Worm (Caenorhabditis elegans) whole organism, L2 larva: ENCODE results near the gene T14G11.1.

Source experiments
- aly-2 ChIP-seq: fragments of 150-350 bp; optimal IDR thresholded peaks from 2 replicates; lab custom pipeline; 2014; ENCODE audit warnings: missing biosample characterization, missing genetic modification characterization
- blmp-1 ChIP-seq: sonication (generic microtip); optimal IDR thresholded peaks from 2 replicates; lab custom pipeline; 2017; ENCODE audit warnings: missing genetic modification characterization, mild to moderate bottlenecking, missing compliant biosample characterization, antibody characterized with exemption, moderate library complexity; ENCODE audit not compliant: insufficient read depth
- ceh-16 ChIP-seq: fragments of 150-350 bp; optimal IDR thresholded peaks from 2 replicates; lab custom pipeline; 2014; ENCODE audit warnings: missing biosample characterization, missing genetic modification characterization
- dmd-4 ChIP-seq: sonication (generic microtip); optimal IDR thresholded peaks from 2 replicates; lab custom pipeline; 2017; ENCODE audit warnings: missing biosample characterization, missing genetic modification characterization
- elt-1 ChIP-seq: fragments of 150-350 bp; optimal IDR thresholded peaks from 2 replicates; lab custom pipeline; 2014; ENCODE audit warnings: missing biosample characterization, missing genetic modification characterization
- elt-3 ChIP-seq: sonication (generic microtip); optimal IDR thresholded peaks from 2 replicates; lab custom pipeline; 2017; ENCODE audit warnings: missing biosample characterization, missing genetic modification characterization
- fos-1 ChIP-seq: fragments of 150-350 bp; optimal IDR thresholded peaks from 2 replicates; lab custom pipeline; 2014; ENCODE audit warnings: missing biosample characterization, missing genetic modification characterization
- lin-13 ChIP-seq: fragments of 150-350 bp; optimal IDR thresholded peaks from 2 replicates; lab custom pipeline; 2014; ENCODE audit warnings: missing biosample characterization, missing genetic modification reagents, missing genetic modification characterization
- lin-39 ChIP-seq: fragments of 150-350 bp; optimal IDR thresholded peaks from 2 replicates; lab custom pipeline; 2014; ENCODE audit warnings: missing biosample characterization, missing genetic modification reagents, missing genetic modification characterization
- nhr-11 ChIP-seq: fragments of 150-350 bp; optimal IDR thresholded peaks from 2 replicates; lab custom pipeline; 2014; ENCODE audit warnings: missing biosample characterization, missing genetic modification characterization
- nhr-12 ChIP-seq: fragments of 150-350 bp; optimal IDR thresholded peaks from 2 replicates; lab custom pipeline; 2014; ENCODE audit warnings: missing biosample characterization, missing genetic modification characterization
- nhr-237 ChIP-seq: fragments of 150-350 bp; optimal IDR thresholded peaks from 2 replicates; lab custom pipeline; 2014; ENCODE audit warnings: missing biosample characterization, missing genetic modification characterization
- snpc-4 ChIP-seq: fragments of 150-350 bp; optimal IDR thresholded peaks from 2 replicates; lab custom pipeline; 2014; ENCODE audit warnings: missing biosample characterization, missing genetic modification characterization

DNA sequence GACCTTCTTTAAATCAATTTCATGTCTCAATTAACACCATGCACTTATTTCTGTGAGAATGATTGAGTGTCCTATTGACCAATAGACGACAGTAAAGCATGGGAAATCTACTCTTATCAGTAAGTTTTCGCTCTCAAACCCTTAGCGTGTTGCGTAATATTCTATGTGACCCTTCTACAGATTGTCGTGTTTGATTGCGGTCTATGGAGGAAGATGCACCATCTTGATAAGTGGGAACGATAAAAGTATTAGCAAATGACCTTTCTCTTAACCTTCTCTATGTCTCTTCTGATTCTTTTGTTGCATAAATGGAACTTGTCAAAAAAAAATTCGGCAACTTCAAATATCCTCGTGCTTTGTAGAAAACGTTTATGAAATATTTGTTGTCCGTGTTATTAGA, 15.1 kb downstream of the T14G11.1 start:
- peak; percentile 88 for TF ChIP-seq elt-1 (tag; lab: Kevin White, UChicago)
- TF ChIP-seq aly-2 (tag; lab: Kevin White, UChicago): no peak
- no peak for TF ChIP-seq blmp-1 (tag; lab: Kevin White, UChicago)
- peak; percentile 94 for TF ChIP-seq ceh-16 (tag; lab: Kevin White, UChicago)
- no peak for TF ChIP-seq nhr-12 (tag; lab: Kevin White, UChicago)
- TF ChIP-seq nhr-11: no peak
- TF ChIP-seq dmd-4 (tag; lab: Kevin White, UChicago): no peak
- TF ChIP-seq elt-3: no peak
- no peak for TF ChIP-seq lin-39 (tag; lab: Kevin White, UChicago)
- TF ChIP-seq lin-13 (GFP tag; lab: Kevin White, UChicago): no peak
- no peak for TF ChIP-seq nhr-237 (tag; lab: Kevin White, UChicago)
- TF ChIP-seq snpc-4 (tag; lab: Kevin White, UChicago): no peak
- peak; percentile 31 for TF ChIP-seq fos-1 (tag; lab: Kevin White, UChicago)
